Fruit fly (Drosophila melanogaster) whole organism, prepupa: Measurements from ENCODE around the gene CG42342.

ENCODE experiments used
- Blimp-1 ChIP-seq: fragments of 200-800 bp; sonication (Bioruptor generic); optimal IDR thresholded peaks from 3 replicates; lab custom pipeline; 2017; ENCODE audit warnings: missing biosample characterization, missing genetic modification characterization, mild to moderate bottlenecking, moderate library complexity, missing genetic modification reagents
- CG10631 ChIP-seq: fragments of 200-800 bp; sonication (Bioruptor generic); optimal IDR thresholded peaks from 2 replicates; lab custom pipeline; 2016; ENCODE audit warnings: missing biosample characterization, missing genetic modification characterization
- CG11902 ChIP-seq: fragments of 200-800 bp; sonication (Bioruptor generic); optimal IDR thresholded peaks from 3 replicates; lab custom pipeline; 2016; ENCODE audit warnings: missing biosample characterization, missing genetic modification characterization
- CG15336 ChIP-seq: fragments of 200-800 bp; sonication (Bioruptor generic); IDR thresholded peaks from 2 replicates; pipeline ENCODE4 v1.3.6; 2022; ENCODE audit warnings: missing biosample characterization, missing genetic modification characterization
- CG16779 ChIP-seq: fragments of 200-800 bp; sonication (Bioruptor generic); optimal IDR thresholded peaks from 3 replicates; lab custom pipeline; 2017; ENCODE audit warnings: missing biosample characterization, mild to moderate bottlenecking, missing genetic modification characterization
- CG3032 ChIP-seq: fragments of 200-800 bp; optimal IDR thresholded peaks from 2 replicates; lab custom pipeline; 2019; ENCODE audit warnings: missing biosample characterization, mild to moderate bottlenecking, missing genetic modification characterization, moderate library complexity
- CG31627 ChIP-seq: fragments of 200-800 bp; sonication (Bioruptor generic); optimal IDR thresholded peaks from 3 replicates; lab custom pipeline; 2016; ENCODE audit warnings: missing biosample characterization, missing genetic modification characterization
- CG34406 ChIP-seq: fragments of 200-800 bp; sonication (Bioruptor generic); optimal IDR thresholded peaks from 3 replicates; lab custom pipeline; 2016; ENCODE audit warnings: missing biosample characterization, missing genetic modification characterization
- CG6163 ChIP-seq: fragments of 200-800 bp; sonication (Bioruptor generic); IDR thresholded peaks from 3 replicates; pipeline ENCODE4 v1.3.6; 2022; ENCODE audit warnings: missing biosample characterization, missing genetic modification characterization
- CG6276 ChIP-seq: fragments of 200-800 bp; sonication (Bioruptor generic); optimal IDR thresholded peaks from 2 replicates; lab custom pipeline; 2017; ENCODE audit warnings: missing biosample characterization, mild to moderate bottlenecking, missing genetic modification characterization
- CG6792 ChIP-seq: fragments of 200-800 bp; sonication (Bioruptor generic); optimal IDR thresholded peaks from 3 replicates; lab custom pipeline; 2016; ENCODE audit warnings: missing biosample characterization, missing genetic modification characterization
- CG6808 ChIP-seq: fragments of 200-800 bp; sonication (Bioruptor generic); optimal IDR thresholded peaks from 3 replicates; lab custom pipeline; 2017; ENCODE audit warnings: missing biosample characterization, missing genetic modification characterization, mild to moderate bottlenecking, moderate library complexity, missing genetic modification reagents
- CG6854 ChIP-seq: fragments of 200-800 bp; sonication (Bioruptor generic); optimal IDR thresholded peaks from 2 replicates; lab custom pipeline; 2017; ENCODE audit warnings: missing biosample characterization, mild to moderate bottlenecking, missing genetic modification characterization
- CG8632 ChIP-seq: fragments of 200-800 bp; sonication (Bioruptor generic); optimal IDR thresholded peaks from 3 replicates; lab custom pipeline; 2016; ENCODE audit warnings: missing biosample characterization, missing genetic modification characterization
- CG9139 ChIP-seq: fragments of 200-800 bp; sonication (Bioruptor generic); optimal IDR thresholded peaks from 3 replicates; lab custom pipeline; 2017; ENCODE audit warnings: missing biosample characterization, mild to moderate bottlenecking, missing genetic modification characterization
- Eip78C ChIP-seq: fragments of 200-800 bp; sonication (Bioruptor generic); peaks from one replicate; lab custom pipeline; 2016; ENCODE audit warnings: missing biosample characterization, missing genetic modification characterization
- Eip93F ChIP-seq: fragments of 200-800 bp; sonication (Bioruptor generic); optimal IDR thresholded peaks from 2 replicates; lab custom pipeline; 2016; ENCODE audit warnings: missing biosample characterization, mild to moderate bottlenecking, missing genetic modification characterization
- Hr38 ChIP-seq: sonication (Bioruptor generic); optimal IDR thresholded peaks from 2 replicates; lab custom pipeline; 2016; ENCODE audit warnings: missing biosample characterization, missing genetic modification characterization
- Hr4 ChIP-seq: fragments of 200-800 bp; sonication (Bioruptor generic); optimal IDR thresholded peaks from 3 replicates; lab custom pipeline; 2016; ENCODE audit warnings: missing biosample characterization, missing genetic modification characterization
- Met ChIP-seq: fragments of 200-800 bp; sonication (Bioruptor generic); optimal IDR thresholded peaks from 3 replicates; lab custom pipeline; 2016; ENCODE audit warnings: missing biosample characterization, missing genetic modification characterization
- Smox ChIP-seq: fragments of 200-800 bp; sonication (Bioruptor generic); optimal IDR thresholded peaks from 3 replicates; lab custom pipeline; 2016; ENCODE audit warnings: missing biosample characterization, missing genetic modification characterization
- Sox14 ChIP-seq: fragments of 200-800 bp; sonication (Bioruptor generic); optimal IDR thresholded peaks from 3 replicates; lab custom pipeline; 2016; ENCODE audit warnings: missing biosample characterization, missing genetic modification characterization
- achi ChIP-seq: fragments of 200-800 bp; sonication (Bioruptor generic); optimal IDR thresholded peaks from 3 replicates; lab custom pipeline; 2016; ENCODE audit warnings: missing biosample characterization, missing genetic modification characterization
- acj6 ChIP-seq: fragments of 200-800 bp; sonication (Bioruptor generic); optimal IDR thresholded peaks from 3 replicates; lab custom pipeline; 2016; ENCODE audit warnings: missing biosample characterization, missing genetic modification characterization
- dac ChIP-seq: fragments of 200-800 bp; sonication (Bioruptor generic); optimal IDR thresholded peaks from 2 replicates; lab custom pipeline; 2017; ENCODE audit warnings: missing biosample characterization, mild to moderate bottlenecking, missing genetic modification characterization
- eg ChIP-seq: fragments of 200-800 bp; sonication (Bioruptor generic); IDR thresholded peaks from 3 replicates; pipeline ENCODE4 v1.3.6; 2022; ENCODE audit warnings: missing biosample characterization, missing genetic modification characterization
- esn ChIP-seq: fragments of 200-800 bp; sonication (Bioruptor generic); optimal IDR thresholded peaks from 2 replicates; lab custom pipeline; 2016; ENCODE audit warnings: missing biosample characterization, mild to moderate bottlenecking, missing genetic modification characterization, moderate library complexity
- fd59A ChIP-seq: fragments of 200-800 bp; sonication (Bioruptor generic); optimal IDR thresholded peaks from 2 replicates; lab custom pipeline; 2017; ENCODE audit warnings: missing biosample characterization, mild to moderate bottlenecking, missing genetic modification characterization, missing genetic modification reagents
- fd85E ChIP-seq: fragments of 200-800 bp; sonication (Bioruptor generic); optimal IDR thresholded peaks from 3 replicates; lab custom pipeline; 2016; ENCODE audit warnings: missing biosample characterization, missing genetic modification characterization
- fkh ChIP-seq: fragments of 200-800 bp; sonication (Bioruptor generic); optimal IDR thresholded peaks from 3 replicates; lab custom pipeline; 2017; ENCODE audit warnings: missing biosample characterization, mild to moderate bottlenecking, missing genetic modification characterization, moderate library complexity
- net ChIP-seq: fragments of 200-800 bp; sonication (Bioruptor generic); optimal IDR thresholded peaks from 3 replicates; lab custom pipeline; 2016; ENCODE audit warnings: missing biosample characterization, missing genetic modification characterization
- pdm3 ChIP-seq: fragments of 200-800 bp; sonication (Bioruptor generic); optimal IDR thresholded peaks from 3 replicates; lab custom pipeline; 2016; ENCODE audit warnings: missing biosample characterization, missing genetic modification characterization
- salr ChIP-seq, 2 experiments: fragments of 200-800 bp; sonication (Bioruptor generic); optimal IDR thresholded peaks; 3 replicates each; lab custom pipeline; 2016 to 2018; ENCODE audit warnings: missing biosample characterization in 2 of 2, missing genetic modification characterization in 2 of 2, mild to moderate bottlenecking in 1 of 2
- ss ChIP-seq, 2 experiments: fragments of 200-800 bp; sonication (Bioruptor generic); optimal IDR thresholded peaks; 2 replicates in 1 of 2; 3 replicates in 1 of 2; lab custom pipeline; 2017 to 2018; ENCODE audit warnings: mild to moderate bottlenecking in 2 of 2, missing biosample characterization in 2 of 2, missing genetic modification characterization in 2 of 2, moderate library complexity in 1 of 2
- svp ChIP-seq: fragments of 200-800 bp; sonication (Bioruptor generic); peaks from one replicate; lab custom pipeline; 2016; ENCODE audit warnings: missing biosample characterization, missing genetic modification characterization
- topi ChIP-seq: fragments of 200-800 bp; sonication (Bioruptor generic); optimal IDR thresholded peaks from 3 replicates; lab custom pipeline; 2016; ENCODE audit warnings: missing biosample characterization, missing genetic modification characterization
- vri ChIP-seq: fragments of 200-800 bp; sonication (Bioruptor generic); optimal IDR thresholded peaks from 3 replicates; lab custom pipeline; 2016; ENCODE audit warnings: missing biosample characterization, mild to moderate bottlenecking, missing genetic modification characterization

The CG42342 gene

dm6 chr3R:16502595-16503305, at the start of gene CG42342:
Gene CG42342 (plus strand): TSS chr3R:16502770.
- TF ChIP-seq ss (GFP tag; optimal IDR thresholded peaks at IDR 0.05; lab: Kevin White, UChicago), result peak in 1 of 2 experiments; percentile 4
- no peak for TF ChIP-seq CG6808 (GFP tag; lab: Kevin White, UChicago)
- peak; percentile 65 for TF ChIP-seq Eip78C (GFP tag; lab: Kevin White, UChicago)
- no peak for TF ChIP-seq pdm3 (GFP tag; lab: Kevin White, UChicago)
- no peak for TF ChIP-seq Eip93F
- TF ChIP-seq svp, result peak; percentile 2
- TF ChIP-seq net, result no peak
- no peak for TF ChIP-seq CG6792 (GFP tag; lab: Kevin White, UChicago)
- no peak for TF ChIP-seq achi (GFP tag; lab: Kevin White, UChicago)
- TF ChIP-seq Smox, result no peak
- TF ChIP-seq topi (GFP tag; lab: Kevin White, UChicago), result no peak
- no peak for TF ChIP-seq CG31627 (GFP tag; lab: Kevin White, UChicago)
- TF ChIP-seq acj6, result no peak
- no peak for TF ChIP-seq CG9139 (GFP tag; lab: Kevin White, UChicago)
- TF ChIP-seq dac (GFP tag; lab: Kevin White, UChicago), result no peak
- TF ChIP-seq Met, result no peak
- no peak for TF ChIP-seq CG16779 (tag; lab: Kevin White, UChicago)
- TF ChIP-seq salr (GFP tag; optimal IDR thresholded peaks at IDR 0.05; lab: Kevin White, UChicago), result no peak
- TF ChIP-seq CG11902 (GFP tag; lab: Kevin White, UChicago), result no peak
- no peak for TF ChIP-seq CG8632 (GFP tag; lab: Kevin White, UChicago)
- no peak for TF ChIP-seq fkh
- peak; percentile 4 for TF ChIP-seq CG6854

- TF ChIP-seq Sox14 (peak; percentile 40), CG6163 (GFP tag; lab: Robert Waterston, UW) (no peak), Blimp-1 (peak; percentile 20), vri (peak; percentile 24), Eip78C (GFP tag; lab: Kevin White, UChicago) (peak; percentile 45), ss (GFP tag; optimal IDR thresholded peaks at IDR 0.05; lab: Kevin White, UChicago) (peak in 1 of 2 experiments; percentile 40), eg (GFP tag; lab: Robert Waterston, UW) (no peak), CG6854 (peak; percentile 46), CG15336 (GFP tag; lab: Robert Waterston, UW) (0 out of 2 replicates have a peak, but pooled peaks have one; percentile 26)
These were observed 49.5 kb upstream of the CG42342 start for dm6 chr3R:16452954-16453587.

- TF ChIP-seq CG6854 (peak; percentile 16), Hr4 (GFP tag; lab: Kevin White, UChicago) (no peak)
These were observed 49.0 kb upstream of the CG42342 start, which contains the start of gene Pak3 for dm6 chr3R:16453597-16453996. Gene Pak3 (minus strand): TSS chr3R:16453821.

dm6 chr3R:16454192-16454591, 48.4 kb upstream of the CG42342 start, which contains the start of gene CG10405:
Gene CG10405 (plus strand): TSS chr3R:16454492.
- TF ChIP-seq CG3032 (tag; lab: Kevin White, UChicago) (no peak), esn (GFP tag; lab: Kevin White, UChicago) (no peak), Met (no peak), fd85E (GFP tag; lab: Kevin White, UChicago) (no peak), Eip93F (no peak), CG34406 (GFP tag; lab: Kevin White, UChicago) (no peak), Hr38 (GFP tag; lab: Kevin White, UChicago) (no peak), CG16779 (tag; lab: Kevin White, UChicago) (no peak), CG6276 (GFP tag; lab: Kevin White, UChicago) (no peak), fd59A (no peak), vri (no peak), CG10631 (GFP tag; lab: Kevin White, UChicago) (no peak)
